Fruit fly (Drosophila melanogaster) whole organism, embryonic: Measurements from ENCODE around the gene CG13609.

Experiments used
- Abd-B ChIP-seq: fragments of 200-800 bp; sonication (Bioruptor generic); optimal IDR thresholded peaks from 2 replicates; lab custom pipeline; 2018; ENCODE audit warnings: missing biosample characterization, mild to moderate bottlenecking, missing genetic modification characterization, moderate library complexity
- Asciz ChIP-seq: fragments of 200-800 bp; sonication (Bioruptor generic); optimal IDR thresholded peaks from 2 replicates; lab custom pipeline; 2017; ENCODE audit warnings: missing biosample characterization, mild to moderate bottlenecking, missing genetic modification characterization, missing genetic modification reagents
- B-H1 ChIP-seq: fragments of 200-800 bp; sonication (Bioruptor generic); IDR thresholded peaks from 3 replicates; pipeline ENCODE4 v1.3.6; 2022; ENCODE audit warnings: missing biosample characterization, missing genetic modification characterization
- BEAF-32 ChIP-seq: fragments of 200-800 bp; sonication (Bioruptor generic); optimal IDR thresholded peaks from 3 replicates; lab custom pipeline; 2017; ENCODE audit warnings: missing biosample characterization, missing genetic modification characterization, mild to moderate bottlenecking, moderate library complexity, missing genetic modification reagents
- CG10431 ChIP-seq: fragments of 200-800 bp; sonication (Bioruptor generic); optimal IDR thresholded peaks from 3 replicates; lab custom pipeline; 2018; ENCODE audit warnings: missing biosample characterization, mild to moderate bottlenecking, missing genetic modification characterization
- CG12299 ChIP-seq: fragments of 200-800 bp; sonication (Bioruptor generic); optimal IDR thresholded peaks from 2 replicates; lab custom pipeline; 2018; ENCODE audit warnings: missing biosample characterization, mild to moderate bottlenecking, missing genetic modification characterization
- CG13424 ChIP-seq: fragments of 200-800 bp; sonication (Bioruptor generic); optimal IDR thresholded peaks from 2 replicates; lab custom pipeline; 2019; ENCODE audit warnings: missing biosample characterization, mild to moderate bottlenecking, missing genetic modification characterization, moderate library complexity
- CG13624 ChIP-seq: fragments of 200-800 bp; sonication (Bioruptor generic); optimal IDR thresholded peaks from 2 replicates; lab custom pipeline; 2016; ENCODE audit warnings: missing biosample characterization, missing genetic modification characterization
- CG17568 ChIP-seq: fragments of 200-800 bp; sonication (Bioruptor generic); optimal IDR thresholded peaks from 2 replicates; lab custom pipeline; 2018; ENCODE audit warnings: missing biosample characterization, mild to moderate bottlenecking, missing genetic modification characterization, moderate library complexity
- CG18764 ChIP-seq: fragments of 200-800 bp; sonication (Bioruptor generic); optimal IDR thresholded peaks from 3 replicates; lab custom pipeline; 2016; ENCODE audit warnings: missing biosample characterization, missing genetic modification characterization
- CG2129 ChIP-seq: fragments of 200-800 bp; sonication (Bioruptor generic); IDR thresholded peaks from 2 replicates; pipeline ENCODE4 v1.3.6; 2022; ENCODE audit warnings: missing biosample characterization, missing genetic modification characterization; ENCODE audit not compliant: partially characterized antibody
- CG31224 ChIP-seq: fragments of 200-800 bp; sonication (Bioruptor generic); IDR thresholded peaks from 2 replicates; pipeline ENCODE4 v1.3.6; 2022; ENCODE audit warnings: missing biosample characterization, missing genetic modification characterization
- CG32532 ChIP-seq: fragments of 200-800 bp; sonication (Bioruptor generic); IDR thresholded peaks from 2 replicates; pipeline ENCODE4 v1.3.6; 2022; ENCODE audit warnings: missing biosample characterization, missing genetic modification characterization
- CG32767 ChIP-seq: fragments of 200-800 bp; sonication (Bioruptor generic); IDR thresholded peaks from 2 replicates; pipeline ENCODE4 v1.3.6; 2022; ENCODE audit warnings: missing biosample characterization, missing genetic modification characterization
- CG33557 ChIP-seq: fragments of 200-800 bp; sonication (Bioruptor generic); optimal IDR thresholded peaks from 2 replicates; lab custom pipeline; 2019; ENCODE audit warnings: missing biosample characterization, mild to moderate bottlenecking, missing genetic modification characterization, moderate library complexity
- CG3838 ChIP-seq: fragments of 200-800 bp; sonication (Bioruptor generic); optimal IDR thresholded peaks from 3 replicates; lab custom pipeline; 2016; ENCODE audit warnings: missing biosample characterization, missing genetic modification characterization
- CG4730 ChIP-seq: fragments of 200-800 bp; sonication (Bioruptor generic); IDR thresholded peaks from 2 replicates; pipeline ENCODE4 v1.3.6; 2022; ENCODE audit warnings: missing biosample characterization, missing genetic modification characterization
- CG8089 ChIP-seq: fragments of 200-800 bp; sonication (Bioruptor generic); optimal IDR thresholded peaks from 3 replicates; lab custom pipeline; 2016; ENCODE audit warnings: missing biosample characterization, missing genetic modification characterization
- Dip2 ChIP-seq: fragments of 200-800 bp; sonication (Bioruptor generic); IDR thresholded peaks from 2 replicates; pipeline ENCODE4 v1.3.6; 2022; ENCODE audit warnings: missing biosample characterization, missing genetic modification characterization
- Dll ChIP-seq: fragments of 200-800 bp; sonication (Bioruptor generic); IDR thresholded peaks from 4 replicates; pipeline ENCODE4 v1.3.6; 2022; ENCODE audit warnings: missing biosample characterization, missing genetic modification characterization; ENCODE audit not compliant: partially characterized antibody
- Drgx ChIP-seq: fragments of 200-800 bp; sonication (Bioruptor generic); IDR thresholded peaks from 2 replicates; pipeline ENCODE4 v1.3.6; 2022; ENCODE audit warnings: missing biosample characterization, missing genetic modification characterization
- E2f2 ChIP-seq: fragments of 200-800 bp; sonication (Bioruptor generic); IDR thresholded peaks from 2 replicates; pipeline ENCODE4 v1.3.6; 2022; ENCODE audit warnings: missing biosample characterization, missing genetic modification characterization
- HHEX ChIP-seq: fragments of 200-800 bp; sonication (Bioruptor generic); optimal IDR thresholded peaks from 3 replicates; lab custom pipeline; 2017; ENCODE audit warnings: missing biosample characterization, mild to moderate bottlenecking, missing genetic modification characterization, missing genetic modification reagents
- HLH4C ChIP-seq: fragments of 200-800 bp; sonication (Bioruptor generic); IDR thresholded peaks from 3 replicates; pipeline ENCODE4 v1.3.6; 2022; ENCODE audit warnings: missing biosample characterization, missing genetic modification characterization; ENCODE audit not compliant: partially characterized antibody
- Hr39 ChIP-seq: fragments of >200 bp; optimal IDR thresholded peaks from 2 replicates; lab custom pipeline; 2017
- Kr ChIP-seq: fragments of 200-800 bp; sonication (Bioruptor generic); optimal IDR thresholded peaks from 2 replicates; lab custom pipeline; 2017; ENCODE audit warnings: missing biosample characterization, mild to moderate bottlenecking, missing genetic modification characterization
- Lpt ChIP-seq: fragments of >200 bp; optimal IDR thresholded peaks from 2 replicates; lab custom pipeline; 2018; ENCODE audit warnings: missing biosample characterization, missing genetic modification characterization
- NfI ChIP-seq: fragments of 200-800 bp; sonication (Bioruptor generic); optimal IDR thresholded peaks from 3 replicates; lab custom pipeline; 2018; ENCODE audit warnings: missing biosample characterization, mild to moderate bottlenecking, missing genetic modification characterization, moderate library complexity
- Opbp ChIP-seq: fragments of 200-800 bp; sonication (Bioruptor generic); IDR thresholded peaks from 3 replicates; pipeline ENCODE4 v1.3.6; 2022; ENCODE audit warnings: missing biosample characterization, missing genetic modification characterization; ENCODE audit not compliant: partially characterized antibody
- Pdp1 ChIP-seq, 2 experiments: fragments of 200-800 bp; sonication (Bioruptor generic); optimal IDR thresholded peaks; 3 replicates each; lab custom pipeline; 2016; ENCODE audit warnings: missing biosample characterization in 2 of 2, missing genetic modification characterization in 2 of 2, mild to moderate bottlenecking in 1 of 2, moderate library complexity in 1 of 2
- TFAM ChIP-seq: fragments of 200-800 bp; sonication (Bioruptor generic); optimal IDR thresholded peaks from 2 replicates; lab custom pipeline; 2017; ENCODE audit warnings: missing biosample characterization, missing genetic modification characterization, inconsistent platforms
- Xrp1 ChIP-seq: fragments of 200-800 bp; sonication (Bioruptor generic); IDR thresholded peaks from 2 replicates; pipeline ENCODE4 v1.3.6; 2022; ENCODE audit warnings: missing biosample characterization, missing genetic modification characterization
- al ChIP-seq: fragments of 200-800 bp; sonication (Bioruptor generic); IDR thresholded peaks from 2 replicates; pipeline ENCODE4 v1.3.6; 2022; ENCODE audit warnings: missing biosample characterization, missing genetic modification characterization
- ash1 ChIP-seq: fragments of 200-800 bp; sonication (Bioruptor generic); optimal IDR thresholded peaks from 2 replicates; lab custom pipeline; 2018; ENCODE audit warnings: missing biosample characterization, mild to moderate bottlenecking, missing genetic modification characterization
- cad ChIP-seq: fragments of >200 bp; optimal IDR thresholded peaks from 2 replicates; lab custom pipeline; 2017; ENCODE audit warnings: missing biosample characterization, missing genetic modification characterization
- crp ChIP-seq, 2 experiments: fragments of 200-800 bp; sonication (Bioruptor generic); optimal IDR thresholded peaks; 2 replicates in 1 of 2; 3 replicates in 1 of 2; lab custom pipeline; 2017; ENCODE audit warnings: missing biosample characterization in 2 of 2, missing genetic modification characterization in 2 of 2, mild to moderate bottlenecking in 1 of 2, moderate library complexity in 1 of 2
- en ChIP-seq: fragments of 200-800 bp; sonication (Bioruptor generic); optimal IDR thresholded peaks from 2 replicates; lab custom pipeline; 2016; ENCODE audit warnings: missing biosample characterization, missing genetic modification characterization
- fd96Cb ChIP-seq: fragments of 200-800 bp; sonication (Bioruptor generic); optimal IDR thresholded peaks from 2 replicates; lab custom pipeline; 2018; ENCODE audit warnings: missing biosample characterization, mild to moderate bottlenecking, missing genetic modification characterization, moderate library complexity
- gce ChIP-seq: fragments of 200-800 bp; sonication (Bioruptor generic); IDR thresholded peaks from 3 replicates; pipeline ENCODE4 v1.3.6; 2022; ENCODE audit warnings: missing biosample characterization, missing genetic modification characterization
- grau ChIP-seq: fragments of 200-800 bp; optimal IDR thresholded peaks from 3 replicates; lab custom pipeline; 2019; ENCODE audit warnings: missing biosample characterization, mild to moderate bottlenecking, missing genetic modification characterization, moderate library complexity
- gt ChIP-seq: fragments of 200-800 bp; sonication (Bioruptor generic); IDR thresholded peaks from 2 replicates; pipeline ENCODE4 v1.3.6; 2022; ENCODE audit warnings: missing biosample characterization, missing genetic modification characterization
- hth ChIP-seq: fragments of >200 bp; optimal IDR thresholded peaks from 2 replicates; lab custom pipeline; 2017; ENCODE audit warnings: inconsistent platforms
- jing ChIP-seq: fragments of 200-800 bp; sonication (Bioruptor generic); optimal IDR thresholded peaks from 2 replicates; lab custom pipeline; 2018; ENCODE audit warnings: missing biosample characterization, mild to moderate bottlenecking, missing genetic modification characterization
- lbe ChIP-seq: fragments of 200-800 bp; sonication (Bioruptor generic); optimal IDR thresholded peaks from 2 replicates; lab custom pipeline; 2016; ENCODE audit warnings: missing biosample characterization, mild to moderate bottlenecking, missing genetic modification characterization
- lmd ChIP-seq: fragments of 200-800 bp; sonication (Bioruptor generic); IDR thresholded peaks from 2 replicates; pipeline ENCODE4 v1.3.6; 2022; ENCODE audit warnings: missing biosample characterization, missing genetic modification characterization
- pb ChIP-seq: fragments of 200-800 bp; sonication (Bioruptor generic); optimal IDR thresholded peaks from 3 replicates; lab custom pipeline; 2016; ENCODE audit warnings: missing biosample characterization, missing genetic modification characterization
- seq ChIP-seq: fragments of 200-800 bp; sonication (Bioruptor generic); IDR thresholded peaks from 2 replicates; pipeline ENCODE4 v1.3.6; 2022; ENCODE audit warnings: missing biosample characterization, missing genetic modification characterization
- shn ChIP-seq: fragments of 200-800 bp; sonication (Bioruptor generic); optimal IDR thresholded peaks from 3 replicates; lab custom pipeline; 2016; ENCODE audit warnings: missing biosample characterization, missing genetic modification characterization
- sisA ChIP-seq: fragments of 200-800 bp; sonication (Bioruptor generic); IDR thresholded peaks from 2 replicates; pipeline ENCODE4 v1.3.6; 2022; ENCODE audit warnings: missing biosample characterization, missing genetic modification characterization
- toy ChIP-seq: fragments of 200-800 bp; sonication (Bioruptor generic); IDR thresholded peaks from 2 replicates; pipeline ENCODE4 v1.3.6; 2022; ENCODE audit warnings: missing biosample characterization, missing genetic modification characterization
- vvl ChIP-seq: fragments of 200-800 bp; sonication (Bioruptor generic); IDR thresholded peaks from 2 replicates; pipeline ENCODE4 v1.3.6; 2022; ENCODE audit warnings: missing biosample characterization, missing genetic modification characterization
- zen ChIP-seq: fragments of 200-800 bp; sonication (Bioruptor generic); optimal IDR thresholded peaks from 3 replicates; lab custom pipeline; 2018; ENCODE audit warnings: missing biosample characterization, mild to moderate bottlenecking, missing genetic modification characterization, moderate library complexity

Gene CG13609

DNA sequence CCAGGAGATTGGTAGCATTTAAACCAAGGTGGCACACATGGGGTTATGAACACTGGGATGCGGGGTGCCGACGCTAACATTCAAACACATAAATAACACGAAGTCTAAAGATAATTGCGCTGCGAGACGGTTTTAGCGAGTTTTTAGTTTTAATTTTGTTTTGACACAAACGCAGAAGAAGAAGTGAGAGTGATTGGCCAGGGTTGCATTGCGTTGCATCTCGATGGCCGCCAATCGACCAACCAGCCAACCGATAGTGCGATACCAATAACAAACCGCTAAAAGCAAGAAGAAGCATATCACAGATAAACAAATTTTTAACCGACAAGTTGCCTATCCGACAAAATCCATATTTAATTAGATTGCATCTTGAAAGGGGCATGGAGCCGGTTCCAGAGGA lies at the start of gene CG13609, which contains the start of gene Spps (continued):
- TF ChIP-seq en (no peak), CG10431 (GFP tag; lab: Kevin White, UChicago) (peak; percentile 46), CG12299 (tag; lab: Kevin White, UChicago) (no peak), Abd-B (GFP tag; lab: Kevin White, UChicago) (no peak), Kr (GFP tag; lab: Kevin White, UChicago) (no peak), CG8089 (no peak), jing (GFP tag; lab: Kevin White, UChicago) (no peak), Hr39 (lab: Kevin White, UChicago) (no peak), hth (lab: Kevin White, UChicago) (no peak), lbe (GFP tag; lab: Kevin White, UChicago) (no peak), CG17568 (GFP tag; lab: Kevin White, UChicago) (no peak), B-H1 (no peak), seq (GFP tag; lab: Robert Waterston, UW) (no peak), Pdp1 (GFP tag; optimal IDR thresholded peaks at IDR 0.05; lab: Kevin White, UChicago) (peak in 1 of 2 experiments; percentile 12), toy (GFP tag; lab: Robert Waterston, UW) (no peak), Asciz (GFP tag; lab: Kevin White, UChicago) (no peak), HHEX (no peak), TFAM (GFP tag; lab: Kevin White, UChicago) (no peak), NfI (GFP tag; lab: Kevin White, UChicago) (peak; percentile 27), zen (tag; lab: Kevin White, UChicago) (no peak), BEAF-32 (GFP tag; lab: Kevin White, UChicago) (peak; percentile 92), ash1 (GFP tag; lab: Kevin White, UChicago) (no peak), Dll (peak; percentile 84), lmd (GFP tag; lab: Robert Waterston, UW) (no peak), CG13424 (tag; lab: Kevin White, UChicago) (no peak), fd96Cb (tag; lab: Kevin White, UChicago) (no peak), Opbp (GFP tag; lab: Robert Waterston, UW) (peak; percentile 98), CG32767 (GFP tag; lab: Robert Waterston, UW) (no peak), gce (GFP tag; lab: Robert Waterston, UW) (no peak), sisA (GFP tag; lab: Robert Waterston, UW) (no peak), Drgx (no peak), Xrp1 (GFP tag; lab: Robert Waterston, UW) (no peak), Dip2 (GFP tag; lab: Robert Waterston, UW) (no peak), gt (GFP tag; lab: Robert Waterston, UW) (no peak), CG4730 (GFP tag; lab: Robert Waterston, UW) (no peak), al (GFP tag; lab: Robert Waterston, UW) (no peak), vvl (GFP tag; lab: Robert Waterston, UW) (peak; percentile 44), CG13624 (peak; percentile 65), CG32532 (GFP tag; lab: Robert Waterston, UW) (0 out of 2 replicates have a peak, but pooled peaks have one; percentile 27), cad (GFP tag; lab: Kevin White, UChicago) (no peak), crp (GFP tag; optimal IDR thresholded peaks at IDR 0.05; lab: Kevin White, UChicago) (peak in 1 of 2 experiments; percentile 1), CG31224 (GFP tag; lab: Robert Waterston, UW) (no peak), grau (tag; lab: Kevin White, UChicago) (peak; percentile 40), pb (GFP tag; lab: Kevin White, UChicago) (no peak), HLH4C (GFP tag; lab: Robert Waterston, UW) (peak; percentile 100), CG18764 (GFP tag; lab: Kevin White, UChicago) (no peak), E2f2 (peak; percentile 72), CG2129 (GFP tag; lab: Robert Waterston, UW) (peak; percentile 72), CG3838 (GFP tag; lab: Kevin White, UChicago) (no peak), shn (GFP tag; lab: Kevin White, UChicago) (no peak), Lpt (GFP tag; lab: Kevin White, UChicago) (no peak), CG33557 (GFP tag; lab: Kevin White, UChicago) (peak; percentile 46)
